Fruit fly (Drosophila melanogaster) whole organism, embryonic: ENCODE data around the gene Pk34A.

Experiments used
- CG11695 ChIP-seq: fragments of 200-800 bp; sonication (Bioruptor generic); IDR thresholded peaks from 3 replicates; pipeline ENCODE4 v1.3.6; 2022; ENCODE audit warnings: missing biosample characterization, missing genetic modification characterization
- CG11723 ChIP-seq: fragments of 200-800 bp; sonication (Bioruptor generic); optimal IDR thresholded peaks from 2 replicates; lab custom pipeline; 2017; ENCODE audit warnings: missing biosample characterization, mild to moderate bottlenecking, missing genetic modification characterization
- CG1233 ChIP-seq: fragments of 200-800 bp; sonication (Bioruptor generic); optimal IDR thresholded peaks from 4 replicates; lab custom pipeline; 2018; ENCODE audit warnings: missing biosample characterization, mild to moderate bottlenecking, missing genetic modification characterization
- CG12744 ChIP-seq: fragments of 200-800 bp; sonication (Bioruptor generic); optimal IDR thresholded peaks from 2 replicates; lab custom pipeline; 2016; ENCODE audit warnings: missing biosample characterization, missing genetic modification characterization
- CG15011 ChIP-seq: fragments of 200-800 bp; sonication (Bioruptor generic); optimal IDR thresholded peaks from 3 replicates; lab custom pipeline; 2018; ENCODE audit warnings: missing biosample characterization, mild to moderate bottlenecking, missing genetic modification characterization
- CG16779 ChIP-seq: fragments of 200-800 bp; sonication (Bioruptor generic); IDR thresholded peaks from 2 replicates; pipeline ENCODE4 v1.3.6; 2022; ENCODE audit warnings: missing biosample characterization, missing genetic modification characterization
- CG17612 ChIP-seq: fragments of 200-800 bp; sonication (Bioruptor generic); IDR thresholded peaks from 2 replicates; pipeline ENCODE4 v1.3.6; 2022; ENCODE audit warnings: missing biosample characterization, missing genetic modification characterization
- CG2875 ChIP-seq: fragments of 200-800 bp; sonication (Bioruptor generic); optimal IDR thresholded peaks from 2 replicates; lab custom pipeline; 2017; ENCODE audit warnings: missing biosample characterization, mild to moderate bottlenecking, missing genetic modification characterization, missing genetic modification reagents
- CG31365 ChIP-seq: fragments of 200-800 bp; sonication (Bioruptor generic); optimal IDR thresholded peaks from 2 replicates; lab custom pipeline; 2018; ENCODE audit warnings: missing biosample characterization, mild to moderate bottlenecking, missing genetic modification characterization
- CG3163 ChIP-seq: fragments of 200-800 bp; sonication (Bioruptor generic); optimal IDR thresholded peaks from 3 replicates; lab custom pipeline; 2016; ENCODE audit warnings: missing biosample characterization, missing genetic modification characterization
- CG42726 ChIP-seq: fragments of 200-800 bp; sonication (Bioruptor generic); IDR thresholded peaks from 2 replicates; pipeline ENCODE4 v1.3.6; 2022; ENCODE audit warnings: missing biosample characterization, missing genetic modification characterization; ENCODE audit not compliant: partially characterized antibody
- CG5180 ChIP-seq: fragments of 200-800 bp; sonication (Bioruptor generic); optimal IDR thresholded peaks from 3 replicates; lab custom pipeline; 2017; ENCODE audit warnings: missing biosample characterization, missing genetic modification characterization, mild to moderate bottlenecking, moderate library complexity, missing genetic modification reagents
- CG6175 ChIP-seq: fragments of 200-800 bp; sonication (Bioruptor generic); IDR thresholded peaks from 3 replicates; pipeline ENCODE4 v1.3.6; 2022; ENCODE audit warnings: missing biosample characterization, missing genetic modification characterization
- CG7786 ChIP-seq: fragments of 200-800 bp; sonication (Bioruptor generic); optimal IDR thresholded peaks from 2 replicates; lab custom pipeline; 2016; ENCODE audit warnings: missing biosample characterization, missing genetic modification characterization
- CG7839 ChIP-seq: fragments of 200-800 bp; sonication (Bioruptor generic); optimal IDR thresholded peaks from 3 replicates; lab custom pipeline; 2018; ENCODE audit warnings: missing biosample characterization, mild to moderate bottlenecking, missing genetic modification characterization, moderate library complexity
- CG8290 ChIP-seq, 3 experiments: fragments of 200-800 bp; sonication (Bioruptor generic); optimal IDR thresholded peaks; 2 replicates each; lab custom pipeline; 2016 to 2019; ENCODE audit warnings: missing biosample characterization in 3 of 3, missing genetic modification characterization in 3 of 3, mild to moderate bottlenecking in 2 of 3, moderate library complexity in 1 of 3
- CrebB ChIP-seq: fragments of 200-800 bp; sonication (Bioruptor generic); optimal IDR thresholded peaks from 3 replicates; lab custom pipeline; 2018; ENCODE audit warnings: missing biosample characterization, mild to moderate bottlenecking, missing genetic modification characterization
- Drgx ChIP-seq: fragments of 200-800 bp; sonication (Bioruptor generic); IDR thresholded peaks from 2 replicates; pipeline ENCODE4 v1.3.6; 2022; ENCODE audit warnings: missing biosample characterization, missing genetic modification characterization
- Eip74EF ChIP-seq, 2 experiments: fragments of 200-800 bp in 1 of 2; fragments of >200 bp in 1 of 2; sonication (Bioruptor generic) in 1 of 2; optimal IDR thresholded peaks; 2 replicates each; lab custom pipeline; 2017 to 2019; ENCODE audit warnings: missing biosample characterization in 2 of 2, missing genetic modification characterization in 2 of 2, mild to moderate bottlenecking in 1 of 2, moderate library complexity in 1 of 2
- Ets65A ChIP-seq: fragments of 200-800 bp; sonication (Bioruptor generic); peaks from one replicate; lab custom pipeline; 2016; ENCODE audit warnings: missing biosample characterization, missing genetic modification characterization
- Fer3 ChIP-seq: fragments of 200-800 bp; sonication (Bioruptor generic); optimal IDR thresholded peaks from 2 replicates; lab custom pipeline; 2018; ENCODE audit warnings: missing biosample characterization, mild to moderate bottlenecking, missing genetic modification characterization, moderate library complexity
- H15 ChIP-seq: fragments of 200-800 bp; sonication (Bioruptor generic); IDR thresholded peaks from 3 replicates; pipeline ENCODE4 v1.3.6; 2022; ENCODE audit warnings: missing biosample characterization, missing genetic modification characterization
- Jarid2 ChIP-seq: fragments of 200-800 bp; sonication (Bioruptor generic); optimal IDR thresholded peaks from 3 replicates; lab custom pipeline; 2017; ENCODE audit warnings: mild to moderate bottlenecking, missing biosample characterization, missing genetic modification reagents, missing genetic modification characterization
- Lim3 ChIP-seq: fragments of 200-800 bp; sonication (Bioruptor generic); IDR thresholded peaks from 2 replicates; pipeline ENCODE4 v1.3.6; 2022; ENCODE audit warnings: missing biosample characterization, missing genetic modification characterization
- MBD-R2 ChIP-seq: fragments of 200-800 bp; sonication (Bioruptor generic); IDR thresholded peaks from 2 replicates; pipeline ENCODE4 v1.3.6; 2022; ENCODE audit warnings: missing biosample characterization, missing genetic modification characterization
- Max ChIP-seq: fragments of 200-800 bp; sonication (Bioruptor generic); optimal IDR thresholded peaks from 2 replicates; lab custom pipeline; 2016; ENCODE audit warnings: missing biosample characterization, mild to moderate bottlenecking, missing genetic modification characterization
- PHDP ChIP-seq: fragments of 200-800 bp; sonication (Bioruptor generic); optimal IDR thresholded peaks from 3 replicates; lab custom pipeline; 2018; ENCODE audit warnings: missing biosample characterization, mild to moderate bottlenecking, missing genetic modification characterization, moderate library complexity
- Sox102F ChIP-seq: fragments of 200-800 bp; sonication (Bioruptor generic); optimal IDR thresholded peaks from 2 replicates; lab custom pipeline; 2018; ENCODE audit warnings: missing biosample characterization, mild to moderate bottlenecking, missing genetic modification characterization, moderate library complexity
- Ssrp ChIP-seq: fragments of 200-800 bp; sonication (Bioruptor generic); optimal IDR thresholded peaks from 2 replicates; lab custom pipeline; 2018; ENCODE audit warnings: missing biosample characterization, mild to moderate bottlenecking, missing genetic modification characterization, moderate library complexity
- Vsx1 ChIP-seq: fragments of 200-800 bp; sonication (Bioruptor generic); optimal IDR thresholded peaks from 2 replicates; lab custom pipeline; 2017; ENCODE audit warnings: missing biosample characterization, mild to moderate bottlenecking, missing genetic modification characterization, missing genetic modification reagents
- Xbp1 ChIP-seq: fragments of 200-800 bp; sonication (Bioruptor generic); optimal IDR thresholded peaks from 3 replicates; lab custom pipeline; 2016; ENCODE audit warnings: missing biosample characterization, mild to moderate bottlenecking, missing genetic modification characterization
- amos ChIP-seq: fragments of 200-800 bp; sonication (Bioruptor generic); IDR thresholded peaks from 2 replicates; pipeline ENCODE4 v1.3.6; 2022; ENCODE audit warnings: missing biosample characterization, missing genetic modification characterization; ENCODE audit not compliant: partially characterized antibody
- ato ChIP-seq: fragments of 200-800 bp; sonication (Bioruptor generic); IDR thresholded peaks from 2 replicates; pipeline ENCODE4 v1.3.6; 2022; ENCODE audit warnings: missing biosample characterization, missing genetic modification characterization; ENCODE audit not compliant: partially characterized antibody
- bigmax ChIP-seq: fragments of 200-800 bp; sonication (Bioruptor generic); optimal IDR thresholded peaks from 2 replicates; lab custom pipeline; 2018; ENCODE audit warnings: missing biosample characterization, mild to moderate bottlenecking, missing genetic modification characterization
- btn ChIP-seq: fragments of 200-800 bp; sonication (Bioruptor generic); optimal IDR thresholded peaks from 2 replicates; lab custom pipeline; 2016; ENCODE audit warnings: missing biosample characterization, missing genetic modification characterization
- chif ChIP-seq, 2 experiments: fragments of 200-800 bp; sonication (Bioruptor generic); optimal IDR thresholded peaks; 3 replicates each; lab custom pipeline; 2016; ENCODE audit warnings: missing biosample characterization in 2 of 2, missing genetic modification characterization in 2 of 2
- chn ChIP-seq: fragments of 200-800 bp; sonication (Bioruptor generic); optimal IDR thresholded peaks from 2 replicates; lab custom pipeline; 2016; ENCODE audit warnings: missing biosample characterization, missing genetic modification characterization
- hbn ChIP-seq: fragments of 200-800 bp; sonication (Bioruptor generic); IDR thresholded peaks from 2 replicates; pipeline ENCODE4 v1.3.6; 2022; ENCODE audit warnings: missing biosample characterization, missing genetic modification characterization; ENCODE audit not compliant: partially characterized antibody
- inv ChIP-seq: fragments of 200-800 bp; sonication (Bioruptor generic); IDR thresholded peaks from 2 replicates; pipeline ENCODE4 v1.3.6; 2022; ENCODE audit warnings: missing biosample characterization, missing genetic modification characterization; ENCODE audit not compliant: partially characterized antibody
- kni ChIP-seq: fragments of 200-800 bp; sonication (Bioruptor generic); optimal IDR thresholded peaks from 3 replicates; lab custom pipeline; 2017; ENCODE audit warnings: mild to moderate bottlenecking, missing biosample characterization, missing genetic modification reagents, missing genetic modification characterization
- lab ChIP-seq: fragments of 200-800 bp; sonication (Bioruptor generic); optimal IDR thresholded peaks from 3 replicates; lab custom pipeline; 2017; ENCODE audit warnings: missing biosample characterization, missing genetic modification characterization, mild to moderate bottlenecking, moderate library complexity, missing genetic modification reagents
- odd ChIP-seq: fragments of 200-800 bp; sonication (Bioruptor generic); optimal IDR thresholded peaks from 2 replicates; lab custom pipeline; 2017; ENCODE audit warnings: missing biosample characterization, mild to moderate bottlenecking, missing genetic modification characterization
- peb ChIP-seq: fragments of 200-800 bp; sonication (Bioruptor generic); IDR thresholded peaks from 2 replicates; pipeline ENCODE4 v1.3.6; 2022; ENCODE audit warnings: missing biosample characterization, missing genetic modification characterization
- pfk ChIP-seq: fragments of 200-800 bp; sonication (Bioruptor generic); optimal IDR thresholded peaks from 2 replicates; lab custom pipeline; 2018; ENCODE audit warnings: missing biosample characterization, mild to moderate bottlenecking, missing genetic modification characterization, moderate library complexity
- pita ChIP-seq: fragments of 200-800 bp; sonication (Bioruptor generic); optimal IDR thresholded peaks from 2 replicates; lab custom pipeline; 2017; ENCODE audit warnings: missing biosample characterization, mild to moderate bottlenecking, missing genetic modification characterization
- repo ChIP-seq: fragments of 200-800 bp; sonication (Bioruptor generic); optimal IDR thresholded peaks from 2 replicates; lab custom pipeline; 2016; ENCODE audit warnings: missing biosample characterization, missing genetic modification characterization
- sens ChIP-seq: fragments of 200-800 bp; sonication (Bioruptor generic); peaks from one replicate; lab custom pipeline; 2016; ENCODE audit warnings: missing biosample characterization, missing genetic modification characterization
- zfh2 ChIP-seq: fragments of 200-800 bp; sonication (Bioruptor generic); optimal IDR thresholded peaks from 2 replicates; lab custom pipeline; 2016; ENCODE audit warnings: missing biosample characterization, missing genetic modification characterization

Pk34A gene

DNA sequence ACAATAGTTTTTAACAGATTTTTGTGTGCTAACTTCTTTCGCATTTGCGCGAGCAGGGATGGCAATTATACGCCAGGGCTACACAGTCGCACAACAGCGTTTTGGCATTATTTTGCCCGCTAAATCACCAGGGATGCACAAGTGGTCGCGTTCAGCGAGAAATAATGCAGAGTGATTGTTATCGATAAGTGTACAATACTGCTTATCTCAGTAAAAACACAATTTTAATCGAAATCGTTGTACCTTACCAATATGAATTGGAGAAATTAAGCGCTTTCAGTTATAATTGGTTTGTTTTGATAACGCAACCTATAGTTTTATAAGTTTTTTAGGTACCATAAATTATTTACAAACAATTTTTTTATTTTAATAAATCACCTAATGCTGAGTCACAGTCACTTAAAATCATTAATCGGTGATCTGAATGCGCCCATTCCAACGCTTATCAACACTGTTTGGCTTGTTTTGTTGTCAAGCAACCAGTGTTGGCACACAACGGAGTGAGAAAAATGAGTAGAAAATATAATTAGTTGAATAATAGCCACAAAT, 18.2 kb downstream of the Pk34A start, which contains the start of the genes Sfmbt and CG5439 (continued):
- TF ChIP-seq CG31365 (no peak), Fer3 (tag; lab: Kevin White, UChicago) (no peak), CG11723 (GFP tag; lab: Kevin White, UChicago) (no peak), repo (GFP tag; lab: Kevin White, UChicago) (peak; percentile 43), bigmax (GFP tag; lab: Kevin White, UChicago) (no peak), CG7839 (tag; lab: Kevin White, UChicago) (no peak), chif (GFP tag; optimal IDR thresholded peaks at IDR 0.05; lab: Kevin White, UChicago) (peak; percentile 58 to 69), CG2875 (GFP tag; lab: Kevin White, UChicago) (no peak), hbn (GFP tag; lab: Robert Waterston, UW) (no peak), peb (GFP tag; lab: Robert Waterston, UW) (0 out of 2 replicates have a peak, but pooled peaks have one; percentile 28), Ssrp (tag; lab: Kevin White, UChicago) (peak; percentile 68), ato (GFP tag; lab: Robert Waterston, UW) (peak; percentile 43), odd (GFP tag; lab: Kevin White, UChicago) (no peak), MBD-R2 (peak; percentile 80), CG16779 (peak; percentile 61; the same call in 1 of the 2 replicates), CG11695 (GFP tag; lab: Robert Waterston, UW) (0 out of 3 replicates have a peak, but pooled peaks have one; percentile 20), CG12744 (GFP tag; lab: Kevin White, UChicago) (peak; percentile 50), pfk (no peak), CG1233 (GFP tag; lab: Kevin White, UChicago) (no peak), Lim3 (GFP tag; lab: Robert Waterston, UW) (no peak), PHDP (tag; lab: Kevin White, UChicago) (no peak), Vsx1 (no peak), CG7786 (GFP tag; lab: Kevin White, UChicago) (peak; percentile 77), Eip74EF (GFP tag; optimal IDR thresholded peaks at IDR 0.05; lab: Kevin White, UChicago) (no peak), CG5180 (GFP tag; lab: Kevin White, UChicago) (no peak), CG15011 (no peak), zfh2 (GFP tag; lab: Kevin White, UChicago) (peak; percentile 94), CrebB (tag; lab: Kevin White, UChicago) (no peak), pita (GFP tag; lab: Kevin White, UChicago) (no peak), Sox102F (GFP tag; lab: Kevin White, UChicago) (no peak), kni (GFP tag; lab: Kevin White, UChicago) (no peak), Ets65A (GFP tag; lab: Kevin White, UChicago) (peak; percentile 98), CG6175 (GFP tag; lab: Robert Waterston, UW) (peak; percentile 50; the same call in 1 of the 3 replicates), amos (GFP tag; lab: Robert Waterston, UW) (peak; percentile 53), CG3163 (GFP tag; lab: Kevin White, UChicago) (peak; percentile 60), chn (GFP tag; lab: Kevin White, UChicago) (peak; percentile 71), inv (GFP tag; lab: Robert Waterston, UW) (peak; percentile 23; the same call in 1 of the 2 replicates), sens (GFP tag; lab: Kevin White, UChicago) (peak; percentile 97), CG17612 (GFP tag; lab: Robert Waterston, UW) (peak; percentile 45; the same call in 1 of the 2 replicates), Jarid2 (GFP tag; lab: Kevin White, UChicago) (no peak), Max (GFP tag; lab: Kevin White, UChicago) (peak; percentile 82), Xbp1 (GFP tag; lab: Kevin White, UChicago) (peak; percentile 87), CG42726 (GFP tag; lab: Robert Waterston, UW) (peak; percentile 49; the same call in 1 of the 2 replicates), CG8290 (GFP tag; optimal IDR thresholded peaks at IDR 0.05; lab: Kevin White, UChicago) (peak; percentile 75), CG8290 (tag; optimal IDR thresholded peaks at IDR 0.05; lab: Kevin White, UChicago) (peak in 1 of 2 experiments; percentile 58), H15 (GFP tag; lab: Robert Waterston, UW) (peak; percentile 25; the same call in 1 of the 3 replicates), btn (GFP tag; lab: Kevin White, UChicago) (peak; percentile 19), lab (GFP tag; lab: Kevin White, UChicago) (no peak), Drgx (GFP tag; lab: Robert Waterston, UW) (peak; percentile 34; the same call in 1 of the 2 replicates)
